Worm (Caenorhabditis elegans): ENCODE data around the gene F10G2.4.

Gene F10G2.4

ce11 chrV:7353602-7354001 is 26.6 kb downstream of the F10G2.4 start:
- TF ChIP-seq flt-1 (GFP tag; IDR thresholded peaks at IDR 0.05) (no peak), B0310.2 (tag; optimal IDR thresholded peaks at IDR 0.05) (no peak), ets-7 (tag; optimal IDR thresholded peaks at IDR 0.05) (no peak), hnd-1 (tag; optimal IDR thresholded peaks at IDR 0.05) (no peak), ceh-36 (tag; optimal IDR thresholded peaks at IDR 0.05) (no peak), tbx-11 (GFP tag; IDR thresholded peaks at IDR 0.05) (no peak), scrt-1 (GFP tag; IDR thresholded peaks at IDR 0.05) (no peak), ama-1 (optimal IDR thresholded peaks at IDR 0.05) (no peak), aly-1 (tag; optimal IDR thresholded peaks at IDR 0.05) (no peak), ceh-13 (GFP tag; optimal IDR thresholded peaks at IDR 0.05) (no peak), pes-1 (GFP tag; IDR thresholded peaks at IDR 0.05) (no peak), sea-1 (GFP tag; conservative IDR thresholded peaks at IDR 0.05) (no peak), hmg-4 (GFP tag; optimal IDR thresholded peaks at IDR 0.05) (no peak), tra-4 (tag; optimal IDR thresholded peaks at IDR 0.05) (no peak), F13C5.2 (tag; optimal IDR thresholded peaks at IDR 0.05) (no peak)

- TF ChIP-seq F13C5.2 (tag; optimal IDR thresholded peaks at IDR 0.05) (no peak), scrt-1 (GFP tag; IDR thresholded peaks at IDR 0.05) (no peak), ama-1 (optimal IDR thresholded peaks at IDR 0.05) (no peak), sea-1 (GFP tag; conservative IDR thresholded peaks at IDR 0.05) (no peak), hmg-4 (GFP tag; optimal IDR thresholded peaks at IDR 0.05) (no peak), tbx-37 (GFP tag; conservative IDR thresholded peaks at IDR 0.05) (no peak), ceh-13 (GFP tag; optimal IDR thresholded peaks at IDR 0.05) (no peak), flt-1 (GFP tag; IDR thresholded peaks at IDR 0.05) (no peak), tbx-11 (GFP tag; IDR thresholded peaks at IDR 0.05) (no peak), hnd-1 (tag; optimal IDR thresholded peaks at IDR 0.05) (no peak), aly-1 (tag; optimal IDR thresholded peaks at IDR 0.05) (no peak), hmbx-1 (tag; optimal IDR thresholded peaks at IDR 0.05) (no peak), pes-1 (GFP tag; IDR thresholded peaks at IDR 0.05) (no peak), ets-7 (tag; optimal IDR thresholded peaks at IDR 0.05) (no peak), B0310.2 (tag; optimal IDR thresholded peaks at IDR 0.05) (no peak)
Observed at ce11 chrV:7355464-7355863, 28.4 kb downstream of the F10G2.4 start, which contains the start of gene tag-293. Gene tag-293 (minus strand): TSS chrV:7355564.

- TF ChIP-seq tra-4 (tag; optimal IDR thresholded peaks at IDR 0.05), result no peak
- TF ChIP-seq B0310.2 (tag; optimal IDR thresholded peaks at IDR 0.05), result no peak
- no peak for TF ChIP-seq scrt-1 (GFP tag; IDR thresholded peaks at IDR 0.05)
- TF ChIP-seq tbx-37 (GFP tag; conservative IDR thresholded peaks at IDR 0.05), result no peak
- TF ChIP-seq F13C5.2 (tag; optimal IDR thresholded peaks at IDR 0.05), result no peak
- TF ChIP-seq pes-1 (GFP tag; IDR thresholded peaks at IDR 0.05), result no peak
- no peak for TF ChIP-seq aly-1 (tag; optimal IDR thresholded peaks at IDR 0.05)
- TF ChIP-seq tbx-11 (GFP tag; IDR thresholded peaks at IDR 0.05), result no peak
- no peak for TF ChIP-seq hmg-4 (GFP tag; optimal IDR thresholded peaks at IDR 0.05)
- TF ChIP-seq ceh-13 (GFP tag; optimal IDR thresholded peaks at IDR 0.05), result no peak
- TF ChIP-seq ets-7 (tag; optimal IDR thresholded peaks at IDR 0.05), result no peak
- TF ChIP-seq hnd-1 (tag; optimal IDR thresholded peaks at IDR 0.05), result no peak
- TF ChIP-seq hmbx-1 (tag; optimal IDR thresholded peaks at IDR 0.05), result no peak
- TF ChIP-seq ama-1 (optimal IDR thresholded peaks at IDR 0.05), result no peak
- TF ChIP-seq sea-1 (GFP tag; conservative IDR thresholded peaks at IDR 0.05), result no peak
- no peak for TF ChIP-seq flt-1 (GFP tag; IDR thresholded peaks at IDR 0.05)
- no peak for TF ChIP-seq ceh-36 (tag; optimal IDR thresholded peaks at IDR 0.05)
Observed at ce11 chrV:7356684-7357083, 29.7 kb downstream of the F10G2.4 start, which contains the start of gene C03G6.21. Gene C03G6.21 (minus strand): TSS chrV:7356784.

- TF ChIP-seq B0310.2 (tag; optimal IDR thresholded peaks at IDR 0.05), result no peak
- TF ChIP-seq ets-7 (tag; optimal IDR thresholded peaks at IDR 0.05), result no peak
- no peak for TF ChIP-seq tbx-37 (GFP tag; conservative IDR thresholded peaks at IDR 0.05)
- no peak for TF ChIP-seq tbx-11 (GFP tag; IDR thresholded peaks at IDR 0.05)
- TF ChIP-seq scrt-1 (GFP tag; IDR thresholded peaks at IDR 0.05), result no peak
- no peak for TF ChIP-seq pes-1 (GFP tag; IDR thresholded peaks at IDR 0.05)
- no peak for TF ChIP-seq ceh-36 (tag; optimal IDR thresholded peaks at IDR 0.05)
- no peak for TF ChIP-seq hmg-4 (GFP tag; optimal IDR thresholded peaks at IDR 0.05)
Observed at ce11 chrV:7357132-7357531, 30.1 kb downstream of the F10G2.4 start, which contains the start of gene C03G6.6. Gene C03G6.6 (plus strand): TSS chrV:7357432.

- TF ChIP-seq ama-1 (optimal IDR thresholded peaks at IDR 0.05) (no peak), ceh-13 (GFP tag; optimal IDR thresholded peaks at IDR 0.05) (no peak), aly-1 (tag; optimal IDR thresholded peaks at IDR 0.05) (no peak), tbx-11 (GFP tag; IDR thresholded peaks at IDR 0.05) (no peak), hmbx-1 (tag; optimal IDR thresholded peaks at IDR 0.05) (no peak), scrt-1 (GFP tag; IDR thresholded peaks at IDR 0.05) (no peak), sea-1 (GFP tag; conservative IDR thresholded peaks at IDR 0.05) (no peak), hmg-4 (GFP tag; optimal IDR thresholded peaks at IDR 0.05) (no peak), flt-1 (GFP tag; IDR thresholded peaks at IDR 0.05) (no peak), B0310.2 (tag; optimal IDR thresholded peaks at IDR 0.05) (no peak), tbx-37 (GFP tag; conservative IDR thresholded peaks at IDR 0.05) (no peak), pes-1 (GFP tag; IDR thresholded peaks at IDR 0.05) (no peak), ets-7 (tag; optimal IDR thresholded peaks at IDR 0.05) (no peak), tra-4 (tag; optimal IDR thresholded peaks at IDR 0.05) (no peak), hnd-1 (tag; optimal IDR thresholded peaks at IDR 0.05) (no peak), ceh-36 (tag; optimal IDR thresholded peaks at IDR 0.05) (no peak)
Observed at ce11 chrV:7361673-7362072, 34.6 kb downstream of the F10G2.4 start, which contains the start of gene cyp-35A1. Gene cyp-35A1 (minus strand): TSS chrV:7361773.

- TF ChIP-seq B0310.2 (tag; optimal IDR thresholded peaks at IDR 0.05) (no peak), scrt-1 (GFP tag; IDR thresholded peaks at IDR 0.05) (no peak), ets-7 (tag; optimal IDR thresholded peaks at IDR 0.05) (no peak), F13C5.2 (tag; optimal IDR thresholded peaks at IDR 0.05) (no peak), ceh-13 (GFP tag; optimal IDR thresholded peaks at IDR 0.05) (no peak)
Observed at ce11 chrV:7364059-7364458, 37.0 kb downstream of the F10G2.4 start, which contains the start of gene cyp-35A2. Gene cyp-35A2 (minus strand): TSS chrV:7364182.

- TF ChIP-seq B0310.2 (tag; optimal IDR thresholded peaks at IDR 0.05), result no peak
- no peak for TF ChIP-seq ceh-36 (tag; optimal IDR thresholded peaks at IDR 0.05)
- no peak for TF ChIP-seq ceh-13 (GFP tag; optimal IDR thresholded peaks at IDR 0.05)
- no peak for TF ChIP-seq ama-1 (optimal IDR thresholded peaks at IDR 0.05)
- TF ChIP-seq F13C5.2 (tag; optimal IDR thresholded peaks at IDR 0.05), result no peak
- TF ChIP-seq ets-7 (tag; optimal IDR thresholded peaks at IDR 0.05), result no peak
- no peak for TF ChIP-seq hmg-4 (GFP tag; optimal IDR thresholded peaks at IDR 0.05)
- TF ChIP-seq hmbx-1 (tag; optimal IDR thresholded peaks at IDR 0.05), result no peak
- TF ChIP-seq sea-1 (GFP tag; conservative IDR thresholded peaks at IDR 0.05), result no peak
- TF ChIP-seq pes-1 (GFP tag; IDR thresholded peaks at IDR 0.05), result no peak
- TF ChIP-seq flt-1 (GFP tag; IDR thresholded peaks at IDR 0.05), result no peak
- no peak for TF ChIP-seq scrt-1 (GFP tag; IDR thresholded peaks at IDR 0.05)
- TF ChIP-seq hnd-1 (tag; optimal IDR thresholded peaks at IDR 0.05), result no peak
- no peak for TF ChIP-seq aly-1 (tag; optimal IDR thresholded peaks at IDR 0.05)
- no peak for TF ChIP-seq tbx-11 (GFP tag; IDR thresholded peaks at IDR 0.05)
- no peak for TF ChIP-seq tra-4 (tag; optimal IDR thresholded peaks at IDR 0.05)
- TF ChIP-seq tbx-37 (GFP tag; conservative IDR thresholded peaks at IDR 0.05), result no peak
Observed at ce11 chrV:7364951-7365350, 37.9 kb downstream of the F10G2.4 start, which contains the start of gene exc-13. Gene exc-13 (plus strand): TSS chrV:7365251.

All from whole organism, early embryonic.